Worm (Caenorhabditis elegans): Measurements from ENCODE around the gene tbc-7.

Gene tbc-7

DNA sequence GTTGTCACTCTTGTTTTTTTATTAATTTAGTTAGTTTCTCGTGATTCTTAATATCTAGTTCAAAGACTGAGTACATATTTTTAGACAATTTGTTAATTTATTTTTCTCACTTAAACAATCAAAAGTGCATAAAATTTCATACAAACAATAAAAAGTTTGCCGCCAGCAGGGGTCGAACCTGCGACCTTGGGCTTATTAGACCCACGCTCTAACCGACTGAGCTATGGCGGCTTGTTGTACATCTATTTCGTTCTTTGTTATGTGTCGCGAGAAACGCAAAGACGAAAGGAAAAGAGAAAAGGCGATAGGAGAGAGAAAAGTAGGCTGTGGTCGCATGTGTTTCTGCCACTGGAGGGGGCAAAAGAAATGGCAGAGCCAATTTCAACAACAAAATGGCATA lies 48.6 kb upstream of the tbc-7 start (continued):
- peak; percentile 67 for TF ChIP-seq let-526 (GFP tag; IDR thresholded peaks at IDR 0.05)
- peak; percentile 23; the same call in 1 of the 2 replicates for TF ChIP-seq ztf-6 (GFP tag; IDR thresholded peaks at IDR 0.05)
- peak; percentile 81 for TF ChIP-seq K12H6.12 (tag; optimal IDR thresholded peaks at IDR 0.05)
- peak; percentile 95 for TF ChIP-seq lin-26 (GFP tag; IDR thresholded peaks at IDR 0.05)
- TF ChIP-seq ccch-3 (GFP tag; optimal IDR thresholded peaks at IDR 0.05), result no peak
- TF ChIP-seq aptf-2 (GFP tag; conservative IDR thresholded peaks at IDR 0.05), result no peak
- peak; percentile 74; the same call in 1 of the 2 replicates for TF ChIP-seq bed-2 (GFP tag; IDR thresholded peaks at IDR 0.05)
- TF ChIP-seq hrde-1 (tag; optimal IDR thresholded peaks at IDR 0.05; ENCODE audit: borderline replicate concordance), result peak; percentile 55
- 0 out of 2 replicates have a peak, but pooled peaks have one; percentile 66 for TF ChIP-seq nhr-120 (GFP tag; IDR thresholded peaks at IDR 0.05)
- TF ChIP-seq ceh-27 (GFP tag; optimal IDR thresholded peaks at IDR 0.05), result peak; percentile 75
- TF ChIP-seq atf-7 (tag; optimal IDR thresholded peaks at IDR 0.05), result peak; percentile 86
- peak; percentile 85 for TF ChIP-seq zim-3 (tag; optimal IDR thresholded peaks at IDR 0.05)
- peak; percentile 64 for TF ChIP-seq T07F8.4 (tag; optimal IDR thresholded peaks at IDR 0.05)
- peak; percentile 84; the same call in 1 of the 2 replicates for TF ChIP-seq ceh-58 (GFP tag; IDR thresholded peaks at IDR 0.05)
- peak; percentile 96 for TF ChIP-seq tbp1 (GFP tag; optimal IDR thresholded peaks at IDR 0.05)
- peak; percentile 76 for TF ChIP-seq ztf-3 (GFP tag; optimal IDR thresholded peaks at IDR 0.05)
- no peak; the same call in 1 of the 2 replicates for TF ChIP-seq madf-8 (GFP tag; conservative IDR thresholded peaks at IDR 0.05)
- peak; percentile 83 for TF ChIP-seq madf-10 (tag; optimal IDR thresholded peaks at IDR 0.05)
- peak; percentile 23 for TF ChIP-seq dpl-1 (GFP tag; optimal IDR thresholded peaks at IDR 0.05)
- peak; percentile 70 for TF ChIP-seq mes-4 (tag; optimal IDR thresholded peaks at IDR 0.05)
- TF ChIP-seq athp-1 (tag; optimal IDR thresholded peaks at IDR 0.05), result peak; percentile 65
- no peak for TF ChIP-seq lag-1 (GFP tag; IDR thresholded peaks at IDR 0.05)
- TF ChIP-seq D2030.7 (GFP tag; IDR thresholded peaks at IDR 0.05), result peak; percentile 62; the same call in 1 of the 2 replicates
- TF ChIP-seq efl-1 (GFP tag; optimal IDR thresholded peaks at IDR 0.05), result no peak
- TF ChIP-seq nfya-2 (GFP tag; IDR thresholded peaks at IDR 0.05), result no peak
- peak; percentile 76 for TF ChIP-seq lsy-27 (tag; optimal IDR thresholded peaks at IDR 0.05; ENCODE audit: borderline replicate concordance, insufficient read depth)
- peak; percentile 50; the same call in 1 of the 2 replicates for TF ChIP-seq attf-3 (GFP tag; conservative IDR thresholded peaks at IDR 0.05)
- peak; percentile 72 for TF ChIP-seq attf-5 (GFP tag; optimal IDR thresholded peaks at IDR 0.05)
- TF ChIP-seq B0035.1 (tag; optimal IDR thresholded peaks at IDR 0.05), result peak; percentile 75
- peak; percentile 74 for TF ChIP-seq fkh-3 (tag; optimal IDR thresholded peaks at IDR 0.05)
- peak; percentile 83 for TF ChIP-seq rcor-1 (GFP tag; IDR thresholded peaks at IDR 0.05)
- peak; percentile 51; the same call in 1 of the 2 replicates for TF ChIP-seq egrh-3 (GFP tag; IDR thresholded peaks at IDR 0.05)
- no peak for TF ChIP-seq ama-1 (optimal IDR thresholded peaks at IDR 0.05)
- peak; percentile 57 to 75 for TF ChIP-seq ama-1 (GFP tag; optimal IDR thresholded peaks at IDR 0.05)
- peak; percentile 52 for TF ChIP-seq nhr-27 (tag; optimal IDR thresholded peaks at IDR 0.05)
- peak; percentile 63; the same call in 1 of the 2 replicates for TF ChIP-seq attf-6 (GFP tag; IDR thresholded peaks at IDR 0.05)
- TF ChIP-seq pbrm-1 (GFP tag; IDR thresholded peaks at IDR 0.05), result peak; percentile 92
- no peak for TF ChIP-seq bed-1 (GFP tag; IDR thresholded peaks at IDR 0.05)
- TF ChIP-seq ceh-91 (GFP tag; IDR thresholded peaks at IDR 0.05), result no peak
- peak; percentile 56 for TF ChIP-seq snpc-4 (GFP tag; optimal IDR thresholded peaks at IDR 0.05)
- peak in 3 of 4 experiments; percentile 50 to 84 (median 76) for TF ChIP-seq snpc-4 (tag; optimal IDR thresholded peaks at IDR 0.05)
- no peak for TF ChIP-seq nfya-1 (tag; optimal IDR thresholded peaks at IDR 0.05; ENCODE audit: borderline replicate concordance, insufficient read depth)
- peak; percentile 63 for TF ChIP-seq F10E7.11 (tag; optimal IDR thresholded peaks at IDR 0.05)
- TF ChIP-seq nfyb-1 (GFP tag; IDR thresholded peaks at IDR 0.05), result peak; percentile 92
- TF ChIP-seq akir-1 (GFP tag; optimal IDR thresholded peaks at IDR 0.05), result no peak
- peak; percentile 55 for TF ChIP-seq madf-6 (GFP tag; IDR thresholded peaks at IDR 0.05)
- TF ChIP-seq lin-54 (GFP tag; optimal IDR thresholded peaks at IDR 0.05), result peak; percentile 64
- TF ChIP-seq egl-44 (GFP tag; IDR thresholded peaks at IDR 0.05), result peak; percentile 76; the same call in 1 of the 2 replicates
- TF ChIP-seq F33H1.4 (GFP tag; IDR thresholded peaks at IDR 0.05), result no peak

All from whole organism, young adult.